Worm (Caenorhabditis elegans): ENCODE data around the gene Y57A10B.7.

ce11 chrII:12429743-12430142 is 36.2 kb upstream of the Y57A10B.7 start, which contains the start of gene Y57A10C.8:
- no peak for TF ChIP-seq nhr-237 (tag; optimal IDR thresholded peaks at IDR 0.05)
- TF ChIP-seq elt-3 (tag; optimal IDR thresholded peaks at IDR 0.05), result no peak
- TF ChIP-seq elt-1 (tag; optimal IDR thresholded peaks at IDR 0.05; ENCODE audit: borderline replicate concordance, insufficient read depth), result no peak
- no peak for TF ChIP-seq mep-1 (tag; optimal IDR thresholded peaks at IDR 0.05)
- TF ChIP-seq ceh-39 (tag; optimal IDR thresholded peaks at IDR 0.05), result no peak
- no peak for TF ChIP-seq lsy-2 (tag; optimal IDR thresholded peaks at IDR 0.05)
- TF ChIP-seq M03D4.4 (tag; optimal IDR thresholded peaks at IDR 0.05), result no peak
- no peak for TF ChIP-seq sem-2 (GFP tag; optimal IDR thresholded peaks at IDR 0.05)
- TF ChIP-seq nhr-28 (tag; optimal IDR thresholded peaks at IDR 0.05), result no peak

Data from whole organism, mixed stage, embryonic.